Worm (Caenorhabditis elegans) whole organism, L4/young adult: ENCODE measurements around the gene C03A3.3.

Experiments used
- W03F9.2 ChIP-seq: fragments of 150-350 bp; optimal IDR thresholded peaks from 2 replicates; lab custom pipeline; 2014; ENCODE audit warnings: missing biosample characterization, missing genetic modification characterization
- him-1 ChIP-seq: sonication (generic microtip); optimal IDR thresholded peaks from 2 replicates; lab custom pipeline; 2016; ENCODE audit warnings: missing genotype, missing genetic modification reagents, missing genetic modification characterization, missing compliant biosample characterization

- TF ChIP-seq him-1 (tag; lab: Kevin White, UChicago) (no peak), W03F9.2 (tag; lab: Kevin White, UChicago) (no peak)
These were observed 19.5 kb downstream of the C03A3.3 start for ce11 chrX:11249392-11249791.
